Fruit fly (Drosophila melanogaster): ENCODE data around the gene CG32301.

Gene CG32301

dm6 chr3L:2237543-2238233, 6.6 kb upstream of the CG32301 start, which contains the start of gene ACXD:
Gene ACXD, plus strand, starts transcription at chr3L:2237608.
- TF ChIP-seq pad (GFP tag; optimal IDR thresholded peaks at IDR 0.05) (no peak), cic (GFP tag; optimal IDR thresholded peaks at IDR 0.05) (peak; percentile 33), Hr96 (GFP tag; optimal IDR thresholded peaks at IDR 0.05) (no peak), CG1620 (GFP tag; optimal IDR thresholded peaks at IDR 0.05) (no peak), kay (GFP tag; ENCODE audit: borderline replicate concordance) (no peak), tj (GFP tag; optimal IDR thresholded peaks at IDR 0.05) (no peak)

DNA sequence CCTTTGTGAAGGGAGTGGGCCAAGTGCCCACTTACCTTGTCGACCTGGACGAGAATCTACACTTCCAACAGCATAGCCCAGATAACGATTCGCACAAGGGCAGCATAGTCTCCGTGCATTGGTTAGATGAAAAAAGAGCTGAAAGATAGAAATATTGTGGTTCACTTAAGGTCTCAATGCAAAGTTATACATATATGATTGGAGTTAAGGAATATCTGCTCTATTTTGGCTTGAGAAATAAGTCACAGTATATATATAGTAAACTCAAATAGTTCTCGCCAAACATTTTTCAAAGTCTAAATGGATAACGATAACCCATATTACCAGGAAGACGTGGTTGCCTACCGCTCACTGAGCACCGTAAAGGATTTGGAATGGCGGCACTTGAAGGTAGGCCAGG, 4.1 kb downstream of the CG32301 start, which contains the start of gene CG32305:
TSS of gene CG32305 (plus strand) at position 301 of the 400 bp plus-strand sequence.
- no peak for TF ChIP-seq CG11617 (GFP tag; optimal IDR thresholded peaks at IDR 0.05)
- TF ChIP-seq CG7045 (GFP tag; optimal IDR thresholded peaks at IDR 0.05), result no peak
- TF ChIP-seq Clk (GFP tag; optimal IDR thresholded peaks at IDR 0.05), result no peak
- no peak for TF ChIP-seq tj (GFP tag; optimal IDR thresholded peaks at IDR 0.05)
- no peak for TF ChIP-seq bab1 (GFP tag; optimal IDR thresholded peaks at IDR 0.05)
- TF ChIP-seq ovo (GFP tag; optimal IDR thresholded peaks at IDR 0.05), result no peak
- no peak for TF ChIP-seq cic (GFP tag; optimal IDR thresholded peaks at IDR 0.05)
- no peak for TF ChIP-seq CG12768 (GFP tag; optimal IDR thresholded peaks at IDR 0.05)
- TF ChIP-seq Mnt (GFP tag; optimal IDR thresholded peaks at IDR 0.05), result no peak
- no peak for TF ChIP-seq pad (GFP tag; optimal IDR thresholded peaks at IDR 0.05)
- TF ChIP-seq toe (GFP tag; optimal IDR thresholded peaks at IDR 0.05), result no peak

DNA sequence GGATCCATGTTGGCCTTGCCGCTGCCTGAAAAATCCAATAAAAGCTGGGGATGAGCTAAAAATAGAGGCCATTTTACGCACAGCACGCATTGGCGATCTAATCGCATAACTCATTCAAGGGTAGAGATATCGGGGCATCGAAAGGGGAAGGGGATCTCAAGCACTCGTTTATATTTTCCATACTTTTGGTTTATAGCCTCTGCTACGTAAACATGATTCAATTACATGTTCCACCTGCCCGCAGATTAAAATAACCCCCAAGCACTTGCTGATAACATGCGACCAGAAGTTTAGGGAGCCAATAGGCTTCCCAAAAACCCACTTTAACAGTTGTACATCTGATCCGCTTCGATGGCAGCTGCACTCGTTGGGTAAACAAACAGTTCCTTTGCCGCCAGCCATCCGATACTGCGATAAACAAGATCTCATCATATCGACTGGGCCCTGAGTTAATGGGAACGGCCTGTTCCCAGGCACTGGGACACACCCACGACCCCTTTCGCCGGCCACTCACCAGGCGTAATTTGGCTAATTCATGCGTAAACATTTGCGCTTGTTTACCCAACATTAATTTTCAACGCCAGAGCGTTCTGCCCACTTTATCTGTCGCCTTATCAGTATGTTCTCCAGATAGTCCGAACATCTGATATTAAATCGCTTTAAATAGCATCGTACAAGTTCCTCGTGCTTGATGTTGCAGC, 9.8 kb downstream of the CG32301 start:
- TF ChIP-seq Mnt (GFP tag; optimal IDR thresholded peaks at IDR 0.05) (no peak), CG11617 (GFP tag; optimal IDR thresholded peaks at IDR 0.05) (no peak), CG12768 (GFP tag; optimal IDR thresholded peaks at IDR 0.05) (no peak), cic (GFP tag; optimal IDR thresholded peaks at IDR 0.05) (no peak)

DNA sequence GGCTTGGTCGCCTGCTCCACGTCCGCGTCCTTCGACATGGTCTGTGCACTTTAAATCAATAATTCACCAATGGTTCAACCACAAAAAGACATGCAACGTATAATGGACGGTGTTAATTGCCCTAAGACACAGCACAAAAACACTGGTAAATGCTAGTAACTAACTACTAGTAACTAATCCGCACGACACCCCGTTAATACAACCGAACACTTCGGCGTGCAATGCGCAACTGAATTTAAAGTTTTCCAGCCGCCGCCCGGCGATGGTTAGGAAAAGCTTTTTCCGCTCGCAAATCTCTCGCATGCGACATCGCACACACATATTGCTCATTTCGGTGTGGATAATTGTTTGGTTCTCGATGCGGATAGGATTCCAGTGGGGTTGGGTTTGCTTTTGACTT, 11.5 kb downstream of the CG32301 start:
- peak; percentile 37 for TF ChIP-seq CG33017 (tag; optimal IDR thresholded peaks at IDR 0.05)
- peak; percentile 25 for TF ChIP-seq CG12768 (GFP tag; optimal IDR thresholded peaks at IDR 0.05)
- no peak for TF ChIP-seq pad (GFP tag; optimal IDR thresholded peaks at IDR 0.05)
- no peak for TF ChIP-seq Mnt (GFP tag; optimal IDR thresholded peaks at IDR 0.05)
- no peak for TF ChIP-seq toe (GFP tag; optimal IDR thresholded peaks at IDR 0.05)
- peak; percentile 15 for TF ChIP-seq bab1 (GFP tag; optimal IDR thresholded peaks at IDR 0.05)
- TF ChIP-seq Crg-1 (GFP tag; optimal IDR thresholded peaks at IDR 0.05), result no peak
- TF ChIP-seq cic (GFP tag; optimal IDR thresholded peaks at IDR 0.05), result peak; percentile 12
- no peak for TF ChIP-seq ovo (GFP tag; optimal IDR thresholded peaks at IDR 0.05)

DNA sequence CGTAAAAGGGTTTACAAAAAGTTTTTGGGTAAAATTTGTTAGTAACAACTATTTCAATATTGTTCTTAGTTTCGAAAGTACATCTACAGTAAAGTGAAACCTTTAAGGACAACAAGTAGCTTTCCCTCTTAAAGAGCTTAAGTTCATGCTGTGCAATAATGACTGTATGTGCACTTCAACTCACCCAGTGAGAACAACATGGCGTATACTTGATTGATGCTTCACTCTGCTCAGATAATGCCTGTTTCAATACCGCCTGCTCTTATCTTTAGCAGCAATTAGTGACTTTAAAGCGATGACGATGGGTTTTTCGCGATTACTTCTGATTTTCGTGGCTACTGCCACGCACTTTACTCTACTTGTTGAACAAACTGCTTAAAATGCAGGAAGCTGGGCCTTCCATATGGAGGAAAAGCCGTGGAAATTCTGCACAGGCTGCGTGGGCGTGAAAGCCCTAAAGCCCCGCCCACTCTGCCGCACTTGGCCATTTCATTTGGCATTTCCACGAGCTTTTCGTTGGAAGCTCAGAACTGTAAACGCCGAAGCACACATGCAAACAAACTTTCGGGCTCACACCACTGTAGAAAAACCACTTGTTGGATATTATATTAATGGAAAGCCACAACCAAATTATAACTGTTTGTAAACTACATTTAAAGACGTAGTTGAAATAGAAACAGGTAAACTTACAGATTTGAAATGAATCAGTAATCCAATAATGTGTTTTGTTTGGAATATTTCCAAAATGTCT, 12.3 kb downstream of the CG32301 start:
- TF ChIP-seq Crg-1 (GFP tag; optimal IDR thresholded peaks at IDR 0.05) (no peak), cnc (optimal IDR thresholded peaks at IDR 0.05) (peak in 1 of 2 experiments; percentile 47)

DNA sequence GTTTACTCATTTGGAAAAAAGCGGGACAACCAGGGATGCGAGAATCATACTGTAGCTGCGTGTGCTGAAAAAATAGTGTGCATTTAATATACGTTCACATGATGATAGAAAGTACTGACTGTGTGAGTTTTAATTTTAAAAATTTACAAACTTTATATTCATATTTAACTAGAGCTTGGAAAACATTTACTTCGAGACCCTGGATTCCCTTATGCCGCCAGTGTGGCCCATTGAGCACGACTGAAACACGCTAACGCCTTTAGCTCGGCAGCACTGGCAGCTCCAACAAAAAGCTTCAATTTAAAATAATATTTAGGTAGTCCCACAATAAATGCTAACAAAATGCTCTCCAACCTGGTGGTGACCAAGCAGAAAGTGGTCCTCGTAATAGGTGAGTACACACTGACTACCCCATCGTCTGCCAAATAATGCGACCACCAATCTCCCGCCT, 13.2 kb downstream of the CG32301 start, which contains the start of the genes CG1275 and Elp5:
TSS of gene CG1275 (minus strand) at position 12 of the 451 bp plus-strand sequence.
TSS of gene Elp5 (plus strand) at position 45 of the 451 bp plus-strand sequence.
- TF ChIP-seq CG5204 (GFP tag; optimal IDR thresholded peaks at IDR 0.05) (peak; percentile 97), cnc (optimal IDR thresholded peaks at IDR 0.05) (no peak), CG11617 (GFP tag; optimal IDR thresholded peaks at IDR 0.05) (peak; percentile 97), Crg-1 (GFP tag; optimal IDR thresholded peaks at IDR 0.05) (peak; percentile 98), CG12768 (GFP tag; optimal IDR thresholded peaks at IDR 0.05) (peak; percentile 95), cic (GFP tag; optimal IDR thresholded peaks at IDR 0.05) (peak; percentile 90), ovo (GFP tag; optimal IDR thresholded peaks at IDR 0.05) (peak; percentile 97), kay (GFP tag; ENCODE audit: borderline replicate concordance) (no peak), pad (GFP tag; optimal IDR thresholded peaks at IDR 0.05) (peak; percentile 87), CG33017 (tag; optimal IDR thresholded peaks at IDR 0.05) (peak; percentile 98), Clk (GFP tag; optimal IDR thresholded peaks at IDR 0.05) (peak; percentile 94), CG7045 (GFP tag; optimal IDR thresholded peaks at IDR 0.05) (peak; percentile 96), tj (GFP tag; optimal IDR thresholded peaks at IDR 0.05) (peak; percentile 93), bab1 (GFP tag; optimal IDR thresholded peaks at IDR 0.05) (peak; percentile 100), CG14711 (tag; optimal IDR thresholded peaks at IDR 0.05) (peak; percentile 93), toe (GFP tag; optimal IDR thresholded peaks at IDR 0.05) (peak; percentile 98), CG7101 (tag; optimal IDR thresholded peaks at IDR 0.05) (peak; percentile 99), Hr96 (GFP tag; optimal IDR thresholded peaks at IDR 0.05) (peak; percentile 94), CG1620 (GFP tag; optimal IDR thresholded peaks at IDR 0.05) (peak; percentile 99), Mnt (GFP tag; optimal IDR thresholded peaks at IDR 0.05) (peak; percentile 93)
